Worm (Caenorhabditis elegans) whole organism, L4 larva: ENCODE results near the gene C14C6.5.
A peak's percentile ranks its signal among the peaks of the same experiment; 100 is the strongest.

Experiments
- F10B5.3 ChIP-seq: sonication (generic microtip); optimal IDR thresholded peaks from 2 replicates; lab custom pipeline; 2016; ENCODE audit warnings: mild to moderate bottlenecking, missing genetic modification characterization, missing compliant biosample characterization
- F44E2.7 ChIP-seq: fragments of 200-800 bp; sonication (Bioruptor generic); IDR thresholded peaks from 2 replicates; pipeline ENCODE4 v2.1.2; 2022; ENCODE audit warnings: missing genetic modification characterization, missing compliant biosample characterization
- F49E8.2 ChIP-seq: sonication (generic microtip); optimal IDR thresholded peaks from 2 replicates; lab custom pipeline; 2016; ENCODE audit warnings: missing compliant biosample characterization, mild to moderate bottlenecking, missing genetic modification characterization, borderline replicate concordance
- Y75B8A.6 ChIP-seq: fragments of 200-800 bp; sonication (Bioruptor generic); IDR thresholded peaks from 2 replicates; pipeline ENCODE4 v1.3.6; 2022; ENCODE audit warnings: missing genetic modification reagents, missing genetic modification characterization, missing compliant biosample characterization
- ZK337.2 ChIP-seq: fragments of 200-800 bp; sonication (Bioruptor generic); IDR thresholded peaks from 2 replicates; pipeline ENCODE4 v1.3.6; 2022; ENCODE audit warnings: missing genetic modification reagents, missing genetic modification characterization, missing compliant biosample characterization
- aha-1 ChIP-seq: fragments of 150-350 bp; peaks from one replicate; lab custom pipeline; 2014; ENCODE audit warnings: missing biosample characterization, missing genetic modification characterization
- aly-2 ChIP-seq: sonication (generic microtip); optimal IDR thresholded peaks from 2 replicates; lab custom pipeline; 2018; ENCODE audit warnings: missing biosample characterization, missing genetic modification characterization
- ama-1 ChIP-seq: fragments of 150-350 bp; optimal IDR thresholded peaks from 2 replicates; lab custom pipeline; 2014; ENCODE audit warnings: inconsistent platforms, mixed read lengths
- ceh-32 ChIP-seq: sonication (generic microtip); optimal IDR thresholded peaks from 2 replicates; lab custom pipeline; 2016; ENCODE audit warnings: mild to moderate bottlenecking, missing genetic modification characterization, missing compliant biosample characterization; ENCODE audit not compliant: poor library complexity
- ceh-82 ChIP-seq: sonication (generic microtip); optimal IDR thresholded peaks from 2 replicates; lab custom pipeline; 2017; ENCODE audit warnings: missing biosample characterization, missing genetic modification characterization
- cey-2 ChIP-seq: sonication (generic microtip); optimal IDR thresholded peaks from 3 replicates; lab custom pipeline; 2017; ENCODE audit warnings: missing genetic modification characterization, mild to moderate bottlenecking, missing compliant biosample characterization, antibody characterized with exemption, borderline replicate concordance; ENCODE audit not compliant: insufficient read depth
- ctbp-1 ChIP-seq: fragments of 200-800 bp; sonication (Bioruptor generic); IDR thresholded peaks from 2 replicates; pipeline ENCODE4 v1.3.6; 2022; ENCODE audit warnings: missing genetic modification reagents, missing genetic modification characterization, missing compliant biosample characterization
- daf-12 ChIP-seq: fragments of 150-350 bp; optimal IDR thresholded peaks from 2 replicates; lab custom pipeline; 2014; ENCODE audit warnings: missing biosample characterization, missing genetic modification reagents, missing genetic modification characterization
- daf-16 ChIP-seq, 3 experiments: sonication (generic microtip); optimal IDR thresholded peaks; 2 replicates each; lab custom pipeline; 2016 to 2017; ENCODE audit warnings: missing genetic modification characterization in 3 of 3, missing genetic modification reagents in 3 of 3, mild to moderate bottlenecking in 2 of 3, missing compliant biosample characterization in 2 of 3, missing biosample characterization in 1 of 3, moderate library complexity in 1 of 3
- dmd-6 ChIP-seq: fragments of 200-800 bp; sonication (Bioruptor generic); IDR thresholded peaks from 2 replicates; pipeline ENCODE4 v1.3.6; 2022; ENCODE audit warnings: missing genetic modification reagents, missing genetic modification characterization, missing compliant biosample characterization
- dmd-8 ChIP-seq: fragments of 200-800 bp; sonication (Bioruptor generic); IDR thresholded peaks from 2 replicates; pipeline ENCODE4 v1.3.6; 2022; ENCODE audit warnings: missing genetic modification characterization, missing compliant biosample characterization
- egl-43 ChIP-seq: fragments of 200-800 bp; sonication (Bioruptor generic); IDR thresholded peaks from 2 replicates; pipeline ENCODE4 v1.3.6; 2022; ENCODE audit warnings: missing genetic modification reagents, missing genetic modification characterization, missing compliant biosample characterization
- lim-7 ChIP-seq: fragments of 200-800 bp; sonication (Bioruptor generic); IDR thresholded peaks from 2 replicates; pipeline ENCODE4 v1.3.6; 2022; ENCODE audit warnings: missing genetic modification characterization, missing compliant biosample characterization
- lin-13 ChIP-seq: fragments of 150-350 bp; optimal IDR thresholded peaks from 2 replicates; lab custom pipeline; 2014; ENCODE audit warnings: missing biosample characterization, missing genetic modification reagents, missing genetic modification characterization
- lin-29 ChIP-seq: fragments of 200-800 bp; sonication (Bioruptor generic); IDR thresholded peaks from 2 replicates; pipeline ENCODE4 v1.3.6; 2022; ENCODE audit warnings: missing genetic modification reagents, missing genetic modification characterization, missing compliant biosample characterization
- lsy-2 ChIP-seq, 2 experiments: fragments of 150-350 bp in 1 of 2; sonication (generic microtip) in 1 of 2; optimal IDR thresholded peaks; 2 replicates each; lab custom pipeline; 2014 to 2017; ENCODE audit warnings: missing biosample characterization in 2 of 2, missing genetic modification characterization in 2 of 2
- madf-5 ChIP-seq, 2 experiments: fragments of 200-800 bp; sonication (Bioruptor generic); IDR thresholded peaks; 2 replicates each; pipeline ENCODE4 v1.3.6; 2022; ENCODE audit warnings: missing compliant biosample characterization in 2 of 2, missing genetic modification characterization in 2 of 2
- mxl-3 ChIP-seq: fragments of 200-800 bp; sonication (Bioruptor generic); optimal IDR thresholded peaks from 2 replicates; lab custom pipeline; 2018; ENCODE audit warnings: mild to moderate bottlenecking, missing genetic modification characterization, missing compliant biosample characterization
- nhr-10 ChIP-seq: fragments of 150-350 bp; optimal IDR thresholded peaks from 2 replicates; lab custom pipeline; 2014; ENCODE audit warnings: missing biosample characterization, missing genetic modification characterization
- nhr-25 ChIP-seq: sonication (generic microtip); optimal IDR thresholded peaks from 2 replicates; lab custom pipeline; 2017; ENCODE audit warnings: missing genetic modification characterization, mild to moderate bottlenecking, missing compliant biosample characterization, antibody characterized with exemption, moderate library complexity, borderline replicate concordance; ENCODE audit not compliant: insufficient read depth
- nhr-28 ChIP-seq: fragments of 150-350 bp; optimal IDR thresholded peaks from 2 replicates; lab custom pipeline; 2014; ENCODE audit warnings: missing biosample characterization, missing genetic modification characterization
- nhr-77 ChIP-seq: fragments of 150-350 bp; optimal IDR thresholded peaks from 2 replicates; lab custom pipeline; 2014; ENCODE audit warnings: missing biosample characterization, missing genetic modification characterization
- pqm-1 ChIP-seq: sonication (generic microtip); optimal IDR thresholded peaks from 2 replicates; lab custom pipeline; 2017; ENCODE audit warnings: missing biosample characterization, missing genetic modification characterization
- rbr-2 ChIP-seq: sonication (generic microtip); optimal IDR thresholded peaks from 2 replicates; lab custom pipeline; 2016; ENCODE audit warnings: missing genotype, missing genetic modification characterization, missing compliant biosample characterization
- saeg-2 ChIP-seq: fragments of 200-800 bp; sonication (Bioruptor generic); IDR thresholded peaks from 2 replicates; pipeline ENCODE4 v1.3.6; 2022; ENCODE audit warnings: missing genetic modification reagents, missing genetic modification characterization, missing compliant biosample characterization
- set-16 ChIP-seq: fragments of 200-800 bp; sonication (Bioruptor generic); IDR thresholded peaks from 2 replicates; pipeline ENCODE4 v1.3.6; 2022; ENCODE audit warnings: missing genetic modification reagents, missing genetic modification characterization, missing compliant biosample characterization
- snpc-1.2 ChIP-seq: fragments of 200-800 bp; sonication (Bioruptor generic); IDR thresholded peaks from 2 replicates; pipeline ENCODE4 v1.3.6; 2022; ENCODE audit warnings: missing genetic modification reagents, missing genetic modification characterization, missing compliant biosample characterization
- snpc-4 ChIP-seq: fragments of 150-350 bp; optimal IDR thresholded peaks from 2 replicates; lab custom pipeline; 2014; ENCODE audit warnings: missing biosample characterization, missing genetic modification characterization
- spr-1 ChIP-seq: sonication (generic microtip); optimal IDR thresholded peaks from 2 replicates; lab custom pipeline; 2016; ENCODE audit warnings: mild to moderate bottlenecking, missing genetic modification characterization, missing compliant biosample characterization
- unc-62 ChIP-seq, 3 experiments: fragments of 150-350 bp in 1 of 3; sonication (generic microtip); optimal IDR thresholded peaks in 2 of 3; peaks in 1 of 3; 1 replicate in 1 of 3; 2 replicates in 2 of 3; lab custom pipeline; 2014 to 2017; ENCODE audit warnings: missing biosample characterization in 3 of 3, missing genetic modification characterization in 3 of 3, missing genetic modification reagents in 3 of 3, missing genotype in 1 of 3
- zag-1 ChIP-seq: fragments of 150-350 bp; optimal IDR thresholded peaks from 2 replicates; lab custom pipeline; 2014; ENCODE audit warnings: missing biosample characterization, missing genetic modification characterization
- ztf-7 ChIP-seq: fragments of 150-350 bp; optimal IDR thresholded peaks from 2 replicates; lab custom pipeline; 2014; ENCODE audit warnings: missing biosample characterization, missing genetic modification characterization

The C14C6.5 gene

ce11 chrV:536571-536970 lies at the start of gene C14C6.5:
Gene C14C6.5, plus strand, starts transcription at chrV:536628.
- TF ChIP-seq daf-12 (tag; lab: Kevin White, UChicago) (no peak), unc-62 (GFP tag; optimal IDR thresholded peaks at IDR 0.05 in 1 of 2; lab: Kevin White, UChicago) (peak in 1 of 2 experiments; percentile 93), unc-62 (tag; optimal IDR thresholded peaks at IDR 0.05; lab: Kevin White, UChicago) (no peak)

DNA sequence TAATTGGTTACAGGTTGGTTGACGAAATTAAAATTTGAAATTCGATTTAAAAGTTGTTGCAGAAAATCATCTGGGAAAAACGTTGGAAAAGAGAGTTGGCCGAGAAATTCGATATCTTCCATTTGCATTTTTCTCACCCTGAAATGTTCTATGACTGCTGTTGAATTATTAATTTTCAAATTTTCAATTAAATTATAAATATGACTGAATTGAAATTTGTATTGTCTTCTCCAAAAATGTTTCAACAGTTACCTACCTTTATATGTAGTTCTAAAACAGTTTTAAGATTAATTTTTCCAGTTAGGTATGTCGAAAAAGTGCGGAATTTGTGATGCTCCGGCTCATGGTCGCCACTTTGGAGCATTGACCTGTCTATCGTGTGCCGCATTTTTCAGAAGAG lies 49.7 kb upstream of the C14C6.5 start, which contains the start of gene nhr-211:
nhr-211 (plus strand) TSS at position 301 of the 400 bp plus-strand sequence.
- TF ChIP-seq spr-1 (tag; lab: Kevin White, UChicago): no peak
- no peak for TF ChIP-seq nhr-77 (tag; lab: Kevin White, UChicago)
- no peak for TF ChIP-seq ctbp-1 (GFP tag; lab: Robert Waterston, UW)
- no peak for TF ChIP-seq nhr-25
- no peak for TF ChIP-seq F49E8.2 (tag; lab: Kevin White, UChicago)
- TF ChIP-seq lsy-2 (tag; optimal IDR thresholded peaks at IDR 0.05; lab: Kevin White, UChicago): no peak
- TF ChIP-seq zag-1 (tag; lab: Kevin White, UChicago): no peak
- no peak for TF ChIP-seq snpc-4 (tag; lab: Kevin White, UChicago)

- TF ChIP-seq ama-1 (lab: Kevin White, UChicago) (no peak), lim-7 (GFP tag; lab: Robert Waterston, UW) (0 out of 2 replicates have a peak, but pooled peaks have one; percentile 3), ztf-7 (tag; lab: Kevin White, UChicago) (no peak), egl-43 (GFP tag; lab: Robert Waterston, UW) (0 out of 2 replicates have a peak, but pooled peaks have one; percentile 63), aha-1 (tag; lab: Kevin White, UChicago) (peak; percentile 11), set-16 (GFP tag; lab: Robert Waterston, UW) (peak; percentile 64)
These were observed 48.4 kb upstream of the C14C6.5 start for ce11 chrV:487980-488379.

- TF ChIP-seq pqm-1 (peak; percentile 20), aly-2 (tag; lab: Kevin White, UChicago) (no peak), ceh-32 (no peak), dmd-6 (GFP tag; lab: Robert Waterston, UW) (peak; percentile 48; the same call in 1 of the 2 replicates), nhr-28 (tag; lab: Kevin White, UChicago) (peak; percentile 78), daf-16 (GFP tag; optimal IDR thresholded peaks at IDR 0.05; lab: Kevin White, UChicago) (no peak), daf-16 (tag; optimal IDR thresholded peaks at IDR 0.05; lab: Kevin White, UChicago) (peak; percentile 26)
These were observed 47.1 kb upstream of the C14C6.5 start, which contains the start of gene nhr-106 for ce11 chrV:489320-489719. Gene nhr-106, plus strand, starts transcription at chrV:489620.

- TF ChIP-seq ceh-82 (tag; lab: Kevin White, UChicago): no peak
- TF ChIP-seq cey-2 (tag; lab: Kevin White, UChicago): no peak
- no peak for TF ChIP-seq Y75B8A.6 (GFP tag; lab: Robert Waterston, UW)
- no peak for TF ChIP-seq lin-29 (GFP tag; lab: Robert Waterston, UW)
- no peak for TF ChIP-seq mxl-3 (GFP tag; lab: Kevin White, UChicago)
- TF ChIP-seq nhr-77 (tag; lab: Kevin White, UChicago): no peak
- TF ChIP-seq madf-5 (GFP tag; IDR thresholded peaks at IDR 0.05; lab: Robert Waterston, UW): no peak
- TF ChIP-seq lin-13: no peak
- no peak for TF ChIP-seq nhr-10 (tag; lab: Kevin White, UChicago)
- no peak for TF ChIP-seq saeg-2 (GFP tag; lab: Robert Waterston, UW)
- no peak for TF ChIP-seq F44E2.7 (GFP tag; lab: Robert Waterston, UW)
- no peak for TF ChIP-seq dmd-8 (GFP tag; lab: Robert Waterston, UW)
- no peak for TF ChIP-seq F10B5.3 (tag; lab: Kevin White, UChicago)
- no peak for TF ChIP-seq snpc-1.2
- TF ChIP-seq rbr-2 (tag; lab: Kevin White, UChicago): no peak
- TF ChIP-seq ZK337.2 (GFP tag; lab: Robert Waterston, UW): no peak
These were observed 45.0 kb upstream of the C14C6.5 start, which contains the start of gene str-196 for ce11 chrV:491432-491831. Gene str-196, plus strand, starts transcription at chrV:491732.
